Worm (Caenorhabditis elegans): Measurements from ENCODE around the gene srz-5.
A peak's percentile ranks its signal among the peaks of the same experiment; 100 is the strongest.
"Not testable (repeated sequence)": the region's sequence is repeated elsewhere in the genome, so short reads cannot be mapped to it uniquely, and the experiment has no call there.

Gene srz-5

ce11 chrII:3502520-3503323, 11.8 kb downstream of the srz-5 start, which contains the start of the genes col-71 and Y49F6B.2 (continued):
- TF ChIP-seq C38D4.7 (GFP tag; optimal IDR thresholded peaks at IDR 0.05) (no peak), eyg-1 (tag; optimal IDR thresholded peaks at IDR 0.05) (no peak), ceh-19 (GFP tag; optimal IDR thresholded peaks at IDR 0.05) (no peak), pax-1 (tag; optimal IDR thresholded peaks at IDR 0.05) (peak; percentile 44), unc-3 (GFP tag; conservative IDR thresholded peaks at IDR 0.05) (no peak), unc-3 (tag; optimal IDR thresholded peaks at IDR 0.05) (peak; percentile 31), nhr-232 (tag; optimal IDR thresholded peaks at IDR 0.05) (no peak), ceh-18 (tag; optimal IDR thresholded peaks at IDR 0.05) (peak; percentile 55), mec-3 (tag; optimal IDR thresholded peaks at IDR 0.05; ENCODE audit: borderline replicate concordance) (peak; percentile 86), ahr-1 (tag; optimal IDR thresholded peaks at IDR 0.05) (peak; percentile 58), ref-2 (tag; optimal IDR thresholded peaks at IDR 0.05) (peak; percentile 76), unc-86 (tag; optimal IDR thresholded peaks at IDR 0.05) (peak; percentile 34), ceh-6 (GFP tag; optimal IDR thresholded peaks at IDR 0.05) (no peak), lim-6 (tag; optimal IDR thresholded peaks at IDR 0.05) (peak; percentile 63), pha-4 (tag; optimal IDR thresholded peaks at IDR 0.05) (no peak), hlh-8 (tag; optimal IDR thresholded peaks at IDR 0.05) (peak; percentile 60), C08G9.2 (tag; optimal IDR thresholded peaks at IDR 0.05) (peak; percentile 90), che-1 (tag; optimal IDR thresholded peaks at IDR 0.05) (peak; percentile 22), pha-2 (tag; optimal IDR thresholded peaks at IDR 0.05) (no peak), ceh-34 (tag; optimal IDR thresholded peaks at IDR 0.05) (peak; percentile 24)

DNA sequence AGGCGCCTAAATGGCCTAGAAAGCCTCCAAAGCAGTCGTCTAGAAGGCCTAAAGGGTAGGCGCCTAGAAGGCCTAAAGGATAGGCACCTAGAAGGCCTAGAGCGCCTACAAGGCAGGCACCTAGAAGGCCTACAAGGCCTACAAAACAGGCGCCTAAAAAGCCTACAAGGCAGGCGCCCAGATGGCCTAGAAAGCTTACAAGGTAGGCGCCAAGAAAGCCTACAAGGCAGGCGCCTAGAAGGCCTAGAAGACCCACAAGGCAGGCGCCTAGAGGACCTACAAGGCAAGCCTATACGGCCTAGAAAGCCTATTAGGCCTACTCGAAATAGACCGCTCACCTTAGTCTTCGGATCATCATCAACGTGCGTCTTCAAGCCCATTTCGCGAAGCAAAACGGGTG, 12.5 kb downstream of the srz-5 start:
- TF ChIP-seq ceh-22 (tag; optimal IDR thresholded peaks at IDR 0.05) (no peak), ceh-45 (GFP tag; IDR thresholded peaks at IDR 0.05) (0 out of 2 replicates have a peak, but pooled peaks have one; percentile 6)

DNA sequence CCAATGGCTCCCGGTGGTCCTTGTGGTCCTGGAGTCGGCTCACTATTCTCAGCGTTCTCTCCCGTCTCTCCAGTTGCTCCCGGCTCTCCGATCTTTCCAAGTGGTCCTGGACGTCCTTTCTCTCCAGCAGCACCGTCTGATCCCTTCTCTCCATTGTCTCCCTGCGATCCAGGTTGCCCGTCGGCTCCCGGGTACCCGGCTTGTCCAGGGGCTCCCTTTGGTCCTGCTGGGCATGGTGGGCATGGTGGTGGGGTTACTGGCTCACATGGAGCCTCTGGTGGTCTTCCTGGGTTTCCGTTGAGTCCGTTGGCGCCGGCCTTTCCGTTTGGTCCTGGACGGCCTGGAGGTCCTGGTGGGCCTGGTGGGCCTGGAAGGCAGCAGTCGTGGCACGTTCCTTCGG, 14.2 kb downstream of the srz-5 start:
- TF ChIP-seq C08G9.2 (tag; optimal IDR thresholded peaks at IDR 0.05), result peak; percentile 14
- no peak for TF ChIP-seq ama-1 (optimal IDR thresholded peaks at IDR 0.05)

DNA sequence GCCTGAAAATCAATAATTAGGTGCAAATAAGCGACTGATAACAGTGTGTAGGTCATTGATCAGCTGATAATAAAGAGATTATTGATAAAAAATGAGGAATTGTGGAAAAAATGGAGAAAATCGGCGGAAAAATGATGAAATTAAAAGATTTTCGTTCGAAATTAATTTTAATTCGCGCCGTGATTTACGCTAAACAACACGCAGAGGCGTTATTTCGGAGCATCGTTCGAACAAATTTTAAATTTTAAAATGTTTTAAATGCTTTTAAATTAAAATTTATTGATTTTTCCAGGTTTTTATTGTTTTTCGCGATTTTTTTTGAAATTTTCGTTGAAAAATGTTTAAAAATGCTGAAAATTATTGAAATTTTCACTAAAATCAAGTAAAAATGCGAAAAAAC, 15.1 kb downstream of the srz-5 start, which contains the start of gene Y49F6B.9:
Gene Y49F6B.9, minus strand, starts transcription at position 2 of the 400 bp plus-strand sequence.
- TF ChIP-seq elt-2 (tag; optimal IDR thresholded peaks at IDR 0.05), result peak; percentile 35
- no peak for TF ChIP-seq che-1 (tag; optimal IDR thresholded peaks at IDR 0.05)

- TF ChIP-seq rnt-1, zip-5, gmeb-2 (tag; optimal IDR thresholded peaks at IDR 0.05): not testable (repeated sequence)
Observed at ce11 chrII:3490797-3491196, 23.7 kb downstream of the srz-5 start, which contains the start of gene fbxb-112. Gene fbxb-112 (plus strand): TSS chrII:3491097.

DNA sequence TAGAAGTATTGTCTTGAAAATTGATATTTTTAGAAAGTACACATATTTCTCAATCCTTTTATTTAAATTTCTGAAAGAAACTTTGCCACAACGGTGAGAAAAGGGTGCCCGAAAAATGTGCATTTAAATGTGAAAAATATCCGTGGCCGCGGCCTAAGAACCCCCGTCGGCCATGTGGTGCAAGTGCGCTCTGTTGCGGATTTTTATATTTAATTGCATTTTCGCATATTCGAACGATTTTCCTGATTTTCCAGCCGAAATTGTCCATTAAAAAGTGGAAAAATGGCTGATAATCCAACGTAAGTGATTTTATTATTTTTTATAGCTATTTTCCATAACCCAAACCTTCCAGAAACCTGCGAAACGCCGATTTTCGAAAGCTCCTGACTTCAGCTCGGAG, 32.3 kb downstream of the srz-5 start, which contains the start of gene smu-2:
Gene smu-2, plus strand, starts transcription at position 178 of the 400 bp plus-strand sequence.
- TF ChIP-seq C08G9.2 (tag; optimal IDR thresholded peaks at IDR 0.05), result peak; percentile 91
- TF ChIP-seq gmeb-2 (tag; optimal IDR thresholded peaks at IDR 0.05), result no peak
- TF ChIP-seq pha-2 (tag; optimal IDR thresholded peaks at IDR 0.05), result no peak
- no peak for TF ChIP-seq ceh-22 (tag; optimal IDR thresholded peaks at IDR 0.05)
- peak; percentile 72 for TF ChIP-seq elt-2 (tag; optimal IDR thresholded peaks at IDR 0.05)
- peak; percentile 92 for TF ChIP-seq ceh-2 (tag; optimal IDR thresholded peaks at IDR 0.05)
- no peak for TF ChIP-seq pros-1 (tag; optimal IDR thresholded peaks at IDR 0.05)
- no peak for TF ChIP-seq nhr-232 (tag; optimal IDR thresholded peaks at IDR 0.05)
- TF ChIP-seq npax-4 (tag; optimal IDR thresholded peaks at IDR 0.05), result no peak
- TF ChIP-seq unc-3 (GFP tag; conservative IDR thresholded peaks at IDR 0.05), result 0 out of 2 replicates have a peak, but pooled peaks have one; percentile 9
- TF ChIP-seq unc-3 (tag; optimal IDR thresholded peaks at IDR 0.05), result no peak
- TF ChIP-seq unc-42 (tag; optimal IDR thresholded peaks at IDR 0.05), result peak; percentile 98
- peak; percentile 86 for TF ChIP-seq ets-4 (tag; optimal IDR thresholded peaks at IDR 0.05)
- TF ChIP-seq pat-9 (tag; optimal IDR thresholded peaks at IDR 0.05), result no peak
- TF ChIP-seq ref-2 (tag; optimal IDR thresholded peaks at IDR 0.05), result peak; percentile 59
- peak; percentile 35 for TF ChIP-seq rnt-1 (tag; optimal IDR thresholded peaks at IDR 0.05)
- TF ChIP-seq sox-4 (tag; optimal IDR thresholded peaks at IDR 0.05), result no peak
- no peak for TF ChIP-seq sox-2 (GFP tag; IDR thresholded peaks at IDR 0.05)
- TF ChIP-seq hlh-8 (tag; optimal IDR thresholded peaks at IDR 0.05), result peak; percentile 42
- TF ChIP-seq elt-4 (tag; optimal IDR thresholded peaks at IDR 0.05), result no peak
- peak; percentile 41 for TF ChIP-seq ttx-3 (tag; optimal IDR thresholded peaks at IDR 0.05)
- no peak for TF ChIP-seq odd-2 (tag; optimal IDR thresholded peaks at IDR 0.05)
- TF ChIP-seq ztf-16 (tag; optimal IDR thresholded peaks at IDR 0.05), result no peak
- peak; percentile 73 for TF ChIP-seq mec-3 (tag; optimal IDR thresholded peaks at IDR 0.05; ENCODE audit: borderline replicate concordance)
- TF ChIP-seq ceh-34 (tag; optimal IDR thresholded peaks at IDR 0.05), result peak; percentile 46
- peak; percentile 12 for TF ChIP-seq fkh-6 (tag; optimal IDR thresholded peaks at IDR 0.05)

Data from whole organism, late embryonic.